Worm (Caenorhabditis elegans): Measurements from ENCODE around the gene znfx-1.

ce11 chrII:9261403-9261802 is 47.9 kb downstream of the znfx-1 start:
- TF ChIP-seq saeg-2 (GFP tag; IDR thresholded peaks at IDR 0.05) (no peak), lin-15B (tag; optimal IDR thresholded peaks at IDR 0.05) (no peak), skn-1 (tag; optimal IDR thresholded peaks at IDR 0.05) (no peak), duxl-1 (tag; optimal IDR thresholded peaks at IDR 0.05; ENCODE audit: poor library complexity) (no peak), F44E2.7 (GFP tag; IDR thresholded peaks at IDR 0.05) (no peak), ces-1 (GFP tag; optimal IDR thresholded peaks at IDR 0.05) (no peak), daf-12 (tag; optimal IDR thresholded peaks at IDR 0.05) (no peak), T20F7.1 (GFP tag; optimal IDR thresholded peaks at IDR 0.05) (no peak), ztf-11 (tag; optimal IDR thresholded peaks at IDR 0.05) (no peak), lin-13 (GFP tag; optimal IDR thresholded peaks at IDR 0.05) (no peak), pha-4 (GFP tag; IDR thresholded peaks at IDR 0.05) (no peak), pha-4 (tag; optimal IDR thresholded peaks at IDR 0.05) (no peak), lsy-2 (tag; optimal IDR thresholded peaks at IDR 0.05) (no peak)

Data from whole organism, L4 larva.